Worm (Caenorhabditis elegans) whole organism, L1 larva: ENCODE measurements around the gene Y43F8C.3.

Experiments
- C04F5.9 ChIP-seq: sonication (generic microtip); optimal IDR thresholded peaks from 2 replicates; lab custom pipeline; 2016; ENCODE audit warnings: missing genetic modification characterization, missing compliant biosample characterization
- C16A3.4 ChIP-seq: fragments of 150-350 bp; optimal IDR thresholded peaks from 2 replicates; lab custom pipeline; 2014; ENCODE audit warnings: missing biosample characterization, missing genetic modification characterization
- Y116A8C.19 ChIP-seq: sonication (generic microtip); optimal IDR thresholded peaks from 2 replicates; lab custom pipeline; 2016; ENCODE audit warnings: missing compliant biosample characterization, missing genetic modification characterization, borderline replicate concordance
- alr-1 ChIP-seq: fragments of 200-800 bp; sonication (Bioruptor generic); optimal IDR thresholded peaks from 2 replicates; lab custom pipeline; 2018; ENCODE audit warnings: borderline replicate concordance, mild to moderate bottlenecking, missing genetic modification characterization, missing compliant biosample characterization
- ama-1 ChIP-seq: fragments of 150-350 bp; optimal IDR thresholded peaks from 2 replicates; lab custom pipeline; 2014
- blmp-1 ChIP-seq: fragments of 150-350 bp; optimal IDR thresholded peaks from 2 replicates; lab custom pipeline; 2014; ENCODE audit warnings: missing biosample characterization, missing genetic modification characterization
- ceh-88 ChIP-seq: fragments of 200-800 bp; sonication (Bioruptor generic); IDR thresholded peaks from 2 replicates; pipeline ENCODE4 v1.3.6; 2022; ENCODE audit warnings: missing genetic modification characterization, missing compliant biosample characterization
- dpl-1 ChIP-seq, 3 experiments: fragments of 150-350 bp in 2 of 3; sonication (generic microtip) in 1 of 3; optimal IDR thresholded peaks; 2 replicates each; lab custom pipeline; 2014 to 2017; ENCODE audit warnings: missing biosample characterization in 3 of 3, missing genetic modification characterization in 3 of 3, missing genetic modification reagents in 3 of 3
- efl-1 ChIP-seq, 4 experiments: fragments of 150-350 bp; optimal IDR thresholded peaks in 3 of 4; peaks in 1 of 4; 1 replicate in 1 of 4; 2 replicates in 3 of 4; lab custom pipeline; 2014; ENCODE audit warnings: missing biosample characterization in 2 of 4, missing genetic modification characterization in 2 of 4, missing genetic modification reagents in 2 of 4
- efl-3 ChIP-seq: fragments of 200-800 bp; sonication (Bioruptor generic); optimal IDR thresholded peaks from 2 replicates; lab custom pipeline; 2018; ENCODE audit warnings: mild to moderate bottlenecking, missing genetic modification characterization, missing compliant biosample characterization
- egl-13 ChIP-seq: sonication (generic microtip); optimal IDR thresholded peaks from 2 replicates; lab custom pipeline; 2016; ENCODE audit warnings: missing genotype, missing genetic modification reagents, missing genetic modification characterization, missing compliant biosample characterization
- egl-27 ChIP-seq, 2 experiments: fragments of 150-350 bp in 1 of 2; sonication (generic microtip); optimal IDR thresholded peaks; 3 replicates each; lab custom pipeline; 2017 to 2018; ENCODE audit warnings: missing biosample characterization in 2 of 2, missing genetic modification characterization in 2 of 2, missing genetic modification reagents in 2 of 2
- elt-2 ChIP-seq: sonication (generic microtip); optimal IDR thresholded peaks from 2 replicates; lab custom pipeline; 2016; ENCODE audit warnings: missing genetic modification characterization, mild to moderate bottlenecking, inconsistent platforms, missing compliant biosample characterization, missing genetic modification reagents
- fkh-8 ChIP-seq: sonication (generic microtip); optimal IDR thresholded peaks from 2 replicates; lab custom pipeline; 2016; ENCODE audit warnings: mild to moderate bottlenecking, missing genetic modification characterization, missing compliant biosample characterization
- fos-1 ChIP-seq: fragments of 150-350 bp; optimal IDR thresholded peaks from 2 replicates; lab custom pipeline; 2014; ENCODE audit warnings: missing biosample characterization, missing genetic modification characterization
- hlh-4 ChIP-seq: sonication (generic microtip); optimal IDR thresholded peaks from 2 replicates; lab custom pipeline; 2016; ENCODE audit warnings: mild to moderate bottlenecking, missing genetic modification characterization, missing compliant biosample characterization
- irx-1 ChIP-seq: sonication (generic microtip); optimal IDR thresholded peaks from 2 replicates; lab custom pipeline; 2016; ENCODE audit warnings: missing genetic modification characterization, missing compliant biosample characterization
- isw-1 ChIP-seq: fragments of 200-800 bp; sonication (Bioruptor generic); IDR thresholded peaks from 2 replicates; pipeline ENCODE4 v1.3.6; 2022; ENCODE audit warnings: missing genetic modification characterization, missing compliant biosample characterization
- lsy-2 ChIP-seq, 2 experiments: fragments of 150-350 bp; optimal IDR thresholded peaks; 2 replicates each; lab custom pipeline; 2014; ENCODE audit warnings: missing biosample characterization in 2 of 2, missing genetic modification characterization in 2 of 2
- mdl-1 ChIP-seq, 2 experiments: fragments of 150-350 bp; optimal IDR thresholded peaks; 2 replicates each; lab custom pipeline; 2014 to 2017; ENCODE audit warnings: missing biosample characterization in 2 of 2, missing genetic modification characterization in 2 of 2, inconsistent platforms in 1 of 2
- mef-2 ChIP-seq: fragments of 150-350 bp; optimal IDR thresholded peaks from 2 replicates; lab custom pipeline; 2014; ENCODE audit warnings: missing biosample characterization, missing genetic modification characterization
- nhr-11 ChIP-seq: fragments of 150-350 bp; optimal IDR thresholded peaks from 2 replicates; lab custom pipeline; 2014; ENCODE audit warnings: missing biosample characterization, missing genetic modification characterization
- nhr-19 ChIP-seq: fragments of 200-800 bp; sonication (Bioruptor generic); conservative IDR thresholded peaks from 2 replicates; pipeline ENCODE4 v1.3.6; 2022; ENCODE audit warnings: missing genetic modification characterization, missing compliant biosample characterization
- nhr-20 ChIP-seq: sonication (generic microtip); optimal IDR thresholded peaks from 2 replicates; lab custom pipeline; 2016; ENCODE audit warnings: mild to moderate bottlenecking, missing genetic modification characterization, missing compliant biosample characterization
- nhr-76 ChIP-seq: sonication (generic microtip); optimal IDR thresholded peaks from 2 replicates; lab custom pipeline; 2017; ENCODE audit warnings: missing biosample characterization, missing genetic modification characterization
- nhr-90 ChIP-seq: sonication (generic microtip); optimal IDR thresholded peaks from 2 replicates; lab custom pipeline; 2016; ENCODE audit warnings: mild to moderate bottlenecking, missing genetic modification characterization, missing compliant biosample characterization; ENCODE audit not compliant: poor library complexity
- pax-3 ChIP-seq: fragments of 200-800 bp; sonication (Bioruptor generic); optimal IDR thresholded peaks from 2 replicates; lab custom pipeline; 2018; ENCODE audit warnings: mild to moderate bottlenecking, missing genetic modification characterization, moderate library complexity, missing compliant biosample characterization
- pqm-1 ChIP-seq: sonication (generic microtip); optimal IDR thresholded peaks from 3 replicates; lab custom pipeline; 2017; ENCODE audit warnings: missing biosample characterization, missing genetic modification characterization
- snpc-4 ChIP-seq: fragments of 150-350 bp; optimal IDR thresholded peaks from 2 replicates; lab custom pipeline; 2014; ENCODE audit warnings: missing biosample characterization, missing genetic modification characterization
- snu-23 ChIP-seq: sonication (generic microtip); optimal IDR thresholded peaks from 2 replicates; lab custom pipeline; 2016; ENCODE audit warnings: missing genetic modification characterization, missing compliant biosample characterization
- tlp-1 ChIP-seq: fragments of 150-350 bp; optimal IDR thresholded peaks from 2 replicates; lab custom pipeline; 2014; ENCODE audit warnings: missing biosample characterization, missing genetic modification characterization
- unc-30 ChIP-seq: sonication (generic microtip); optimal IDR thresholded peaks from 2 replicates; lab custom pipeline; 2017; ENCODE audit warnings: missing biosample characterization, missing genetic modification characterization
- vab-15 ChIP-seq: sonication (generic microtip); optimal IDR thresholded peaks from 2 replicates; lab custom pipeline; 2017; ENCODE audit warnings: missing genotype, mild to moderate bottlenecking, missing genetic modification characterization, missing compliant biosample characterization
- ztf-4 ChIP-seq: fragments of 150-350 bp; optimal IDR thresholded peaks from 2 replicates; lab custom pipeline; 2014; ENCODE audit warnings: missing biosample characterization, missing genetic modification characterization

The Y43F8C.3 gene

DNA sequence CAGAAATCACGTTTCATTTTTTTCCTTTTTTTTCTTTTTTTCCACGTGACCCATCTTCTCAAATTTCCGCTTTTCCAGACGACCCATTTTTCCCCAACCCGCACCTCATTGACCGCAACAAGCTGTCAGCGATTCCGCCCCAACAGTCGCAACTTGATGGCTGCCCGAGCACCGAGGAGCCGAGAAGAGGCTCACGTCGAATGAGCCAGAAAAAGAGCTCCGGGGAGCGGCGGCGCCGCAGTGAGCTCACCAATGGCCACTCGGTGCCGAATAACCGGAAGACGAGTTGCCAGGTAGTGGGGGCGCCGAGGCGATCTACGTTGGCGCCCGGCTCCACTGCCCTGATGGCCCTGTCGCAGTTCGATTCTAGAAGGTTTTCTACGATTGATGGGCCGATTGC lies 31.6 kb downstream of the Y43F8C.3 start (continued):
- TF ChIP-seq egl-13 (tag; lab: Kevin White, UChicago), result no peak

DNA sequence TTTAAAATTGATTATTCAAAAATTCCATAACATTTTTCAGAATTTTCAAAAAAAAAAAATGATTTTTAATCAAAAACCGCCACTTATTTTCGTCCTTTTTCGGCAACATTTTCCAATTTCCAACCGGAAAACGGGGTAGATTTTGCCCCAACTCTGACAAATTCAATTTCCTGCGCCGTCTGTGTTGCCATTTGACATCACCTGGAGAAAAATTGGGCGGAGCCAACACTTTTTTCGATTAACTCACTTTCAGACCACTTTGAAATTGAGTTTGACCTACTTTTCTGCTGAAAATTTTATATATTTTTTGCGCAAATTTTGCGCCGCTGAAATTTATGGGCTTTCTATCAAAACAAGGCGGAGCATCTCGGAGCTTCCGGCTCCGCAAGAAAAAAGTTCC lies 40.2 kb downstream of the Y43F8C.3 start:
- TF ChIP-seq nhr-90 (no peak), fkh-8 (tag; lab: Kevin White, UChicago) (peak; percentile 52)
- TF ChIP-seq, all 84 proteins: peak for 1

DNA sequence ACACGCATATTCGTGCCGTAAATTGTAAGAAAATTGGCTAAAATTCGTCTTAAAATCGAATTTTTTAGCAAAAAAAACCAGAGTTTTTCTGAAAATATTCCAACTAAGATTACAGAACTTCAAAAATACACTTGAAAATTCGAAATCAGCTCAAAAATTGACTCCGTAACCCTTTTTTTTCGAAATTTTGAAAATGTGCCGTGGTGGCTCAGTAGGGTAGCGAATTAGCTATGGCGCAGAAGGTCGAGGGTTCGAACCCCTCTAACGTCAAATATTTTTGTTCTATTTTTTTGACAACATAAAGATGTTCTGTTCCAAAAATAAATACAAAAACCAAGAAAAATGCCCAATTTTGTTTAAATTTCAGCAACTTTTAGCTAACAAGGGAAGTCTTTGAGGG lies 42.9 kb downstream of the Y43F8C.3 start:
- TF ChIP-seq tlp-1 (tag; lab: Kevin White, UChicago) (no peak), efl-1 (optimal IDR thresholded peaks at IDR 0.05; lab: Kevin White, UChicago) (no peak), efl-1 (GFP tag; optimal IDR thresholded peaks at IDR 0.05 in 1 of 2; lab: Kevin White, UChicago) (no peak), egl-27 (tag; optimal IDR thresholded peaks at IDR 0.05; lab: Kevin White, UChicago) (no peak), fkh-8 (tag; lab: Kevin White, UChicago) (no peak), snpc-4 (tag; lab: Kevin White, UChicago) (no peak), efl-3 (GFP tag; lab: Kevin White, UChicago) (no peak), dpl-1 (GFP tag; optimal IDR thresholded peaks at IDR 0.05; lab: Kevin White, UChicago) (no peak)
- TF ChIP-seq, all 84 proteins: peak for 0

DNA sequence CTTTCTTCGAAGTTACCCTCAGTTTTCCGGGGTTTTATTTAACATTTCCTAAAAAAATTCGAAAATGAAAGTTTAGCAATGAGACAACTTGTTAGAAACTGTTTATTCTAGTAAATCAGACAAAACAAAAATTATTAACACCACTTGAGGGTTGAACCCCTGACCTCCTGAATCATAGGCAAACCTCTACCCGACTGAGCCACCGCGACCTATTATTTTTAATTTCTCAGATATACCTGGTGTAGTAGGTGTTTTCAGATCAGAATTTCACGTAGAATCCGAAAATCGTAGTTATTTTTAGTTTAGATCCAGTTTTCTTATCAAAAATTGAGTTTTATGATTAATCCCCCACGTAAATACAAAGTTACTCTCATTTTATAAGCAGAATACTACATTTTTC lies 52.3 kb downstream of the Y43F8C.3 start:
- TF ChIP-seq snu-23 (GFP tag; lab: Kevin White, UChicago) (no peak), nhr-11 (tag; lab: Kevin White, UChicago) (no peak), elt-2 (no peak), egl-13 (tag; lab: Kevin White, UChicago) (no peak), nhr-76 (tag; lab: Kevin White, UChicago) (no peak), Y116A8C.19 (tag; lab: Kevin White, UChicago) (no peak), alr-1 (tag; lab: Kevin White, UChicago) (no peak), isw-1 (GFP tag; lab: Robert Waterston, UW) (no peak), nhr-20 (tag; lab: Kevin White, UChicago) (no peak), efl-1 (optimal IDR thresholded peaks at IDR 0.05; lab: Kevin White, UChicago) (no peak), efl-1 (GFP tag; optimal IDR thresholded peaks at IDR 0.05 in 1 of 2; lab: Kevin White, UChicago) (no peak), ztf-4 (no peak), pqm-1 (tag; lab: Kevin White, UChicago) (no peak), pax-3 (tag; lab: Kevin White, UChicago) (no peak), mdl-1 (tag; optimal IDR thresholded peaks at IDR 0.05; lab: Kevin White, UChicago) (no peak)

DNA sequence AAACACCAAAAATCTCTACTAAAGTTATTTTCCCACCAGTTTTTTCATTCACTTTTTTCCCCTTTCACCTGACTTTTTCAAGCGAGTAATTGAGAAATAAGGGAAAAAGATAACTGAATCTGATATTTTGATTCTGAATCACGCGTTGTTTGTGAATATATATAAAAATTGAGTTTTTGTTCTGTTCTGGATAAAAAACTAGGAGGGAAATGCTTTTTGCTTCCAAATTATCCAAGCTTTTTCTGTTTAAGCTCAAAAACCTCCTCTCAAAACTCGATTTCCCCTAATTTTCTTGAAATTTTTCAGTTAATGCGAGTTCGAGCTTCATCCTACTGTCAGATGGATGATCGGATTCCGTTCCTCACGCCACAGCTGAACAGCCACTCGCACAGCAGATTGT lies 57.3 kb downstream of the Y43F8C.3 start, which contains the start of gene kcnl-1:
kcnl-1 (plus strand) TSS at position 301 of the 400 bp plus-strand sequence.
- TF ChIP-seq efl-1 (optimal IDR thresholded peaks at IDR 0.05; lab: Kevin White, UChicago) (no peak), efl-1 (GFP tag; optimal IDR thresholded peaks at IDR 0.05 in 1 of 2; lab: Kevin White, UChicago) (no peak), ama-1 (lab: Kevin White, UChicago) (no peak), C04F5.9 (no peak), hlh-4 (tag; lab: Kevin White, UChicago) (no peak), efl-3 (GFP tag; lab: Kevin White, UChicago) (no peak), lsy-2 (tag; optimal IDR thresholded peaks at IDR 0.05; lab: Kevin White, UChicago) (no peak), mef-2 (tag; lab: Kevin White, UChicago) (no peak), blmp-1 (no peak), vab-15 (tag; lab: Kevin White, UChicago) (no peak), nhr-19 (GFP tag; lab: Robert Waterston, UW) (no peak), ceh-88 (GFP tag; lab: Robert Waterston, UW) (no peak), fos-1 (tag; lab: Kevin White, UChicago) (no peak), unc-30 (tag; lab: Kevin White, UChicago) (no peak), C16A3.4 (tag; lab: Kevin White, UChicago) (no peak), irx-1 (tag; lab: Kevin White, UChicago) (no peak)
